Worm (Caenorhabditis elegans): ENCODE measurements around the gene gst-9.
"Not testable (repeated sequence)": the region's sequence is repeated elsewhere in the genome, so short reads cannot be mapped to it uniquely, and the experiment has no call there.

gst-9 gene

DNA sequence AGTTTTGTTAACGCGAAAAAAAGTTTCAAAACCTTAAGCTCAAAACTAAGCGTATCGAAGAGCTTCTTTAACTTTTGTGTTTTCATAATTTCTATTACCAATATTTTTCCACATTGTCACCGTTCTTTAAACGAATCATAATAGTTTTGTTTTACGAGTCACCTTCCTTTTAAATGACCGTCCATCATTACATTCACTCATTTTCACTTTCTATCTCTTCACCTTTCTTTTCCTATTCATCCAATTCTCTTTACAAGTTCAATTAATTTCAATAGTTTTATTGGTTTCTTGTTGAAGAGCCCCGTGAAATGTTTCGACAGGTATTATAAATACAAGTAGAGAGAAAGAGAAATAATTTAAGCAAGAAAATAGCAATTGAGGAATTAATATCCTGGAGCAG lies 19.6 kb upstream of the gst-9 start:
- TF ChIP-seq unc-62 (GFP tag; optimal IDR thresholded peaks at IDR 0.05): no peak

DNA sequence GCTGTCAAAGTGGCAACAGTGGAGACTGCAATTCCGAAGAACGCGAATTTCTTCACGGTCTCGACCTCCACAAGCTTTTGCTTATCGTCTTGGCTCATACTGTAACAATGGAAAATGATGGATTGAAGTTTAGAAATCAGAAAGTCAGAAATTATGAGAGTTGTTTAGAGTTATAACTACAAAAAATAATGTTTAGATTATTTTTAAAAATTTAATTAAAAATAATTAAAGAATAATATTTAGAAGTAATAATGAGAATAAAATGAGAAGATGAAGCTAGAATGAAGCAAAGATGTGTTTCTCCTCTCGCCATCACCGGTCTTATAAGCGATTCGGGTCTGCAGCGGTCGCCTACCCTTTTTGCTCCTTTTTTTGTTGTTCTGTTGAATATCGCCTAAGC lies 18.4 kb upstream of the gst-9 start, which contains the start of gene col-73:
Gene col-73 (minus strand): TSS at position 101 of the 400 bp plus-strand sequence.
- no peak for TF ChIP-seq unc-62 (GFP tag; optimal IDR thresholded peaks at IDR 0.05)

DNA sequence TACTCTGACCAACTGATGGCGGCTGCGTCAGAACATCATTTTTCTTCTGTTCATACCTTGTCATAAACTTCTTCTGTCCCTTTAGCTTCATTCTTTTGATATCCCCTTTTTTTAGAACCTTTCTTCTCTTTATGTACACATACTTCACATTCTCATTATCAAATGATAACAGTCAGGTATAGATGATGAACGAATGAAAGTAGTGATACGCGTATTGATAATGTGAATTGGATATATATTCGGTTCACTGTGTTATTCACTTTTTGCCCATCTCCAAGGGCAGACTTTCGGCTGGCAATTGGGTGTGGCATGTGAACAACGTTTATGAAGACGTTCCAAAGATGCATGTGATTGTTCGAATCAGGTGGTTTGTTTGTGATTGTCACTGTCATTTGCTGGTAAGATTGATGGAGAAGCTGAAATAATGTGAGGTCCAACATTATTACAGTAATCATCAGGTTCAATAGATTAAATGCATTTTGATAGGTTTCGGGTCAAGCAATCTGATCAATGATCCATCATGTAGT lies 17.0 kb upstream of the gst-9 start, which contains the start of gene F11G11.15:
Gene F11G11.15 (plus strand): TSS at position 511 of the 527 bp plus-strand sequence.
- TF ChIP-seq unc-62 (GFP tag; optimal IDR thresholded peaks at IDR 0.05): no peak

DNA sequence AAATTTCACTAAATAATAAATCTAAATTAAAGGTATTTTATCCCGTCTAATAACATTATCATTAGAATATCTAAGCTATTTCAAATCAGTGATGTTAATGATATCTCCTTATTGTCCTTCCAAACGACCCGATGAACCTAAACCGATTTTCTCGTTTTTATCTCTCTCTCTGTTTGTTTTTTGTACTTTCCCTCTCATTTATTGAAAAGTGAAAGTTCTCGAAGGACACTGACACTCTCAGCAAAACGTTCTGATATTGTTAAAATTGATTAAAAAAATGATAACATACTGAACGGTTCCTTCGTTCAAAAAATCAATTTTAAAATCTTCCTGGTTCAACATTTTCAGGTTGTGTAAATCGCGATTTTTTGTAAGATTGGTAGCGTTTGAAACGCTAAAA lies 15.3 kb upstream of the gst-9 start, which contains the start of gene F11G11.13:
Gene F11G11.13 (minus strand): TSS at position 89 of the 400 bp plus-strand sequence.
- TF ChIP-seq unc-62 (GFP tag; optimal IDR thresholded peaks at IDR 0.05): no peak

DNA sequence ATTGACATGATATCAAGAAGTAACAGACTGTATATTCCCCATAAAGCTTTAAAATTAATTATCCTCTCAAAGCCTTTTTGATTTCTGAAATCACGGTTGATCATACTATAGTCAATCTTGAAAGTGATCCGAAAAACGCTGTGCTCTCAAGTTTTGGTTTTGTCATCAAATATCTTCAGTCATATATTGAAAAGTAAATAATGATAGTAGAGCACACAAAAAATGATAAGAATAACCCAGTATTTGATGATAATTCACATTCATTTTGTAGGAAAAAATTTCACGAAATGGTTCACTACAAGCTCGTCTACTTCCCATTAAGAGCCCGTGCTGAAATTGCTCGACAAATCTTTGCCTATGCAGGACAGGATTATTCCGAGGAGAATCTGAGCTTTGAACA lies 11.8 kb upstream of the gst-9 start, which contains the start of gene gst-6:
Gene gst-6 (plus strand): TSS at position 263 of the 400 bp plus-strand sequence.
- no peak for TF ChIP-seq unc-62 (GFP tag; optimal IDR thresholded peaks at IDR 0.05)

DNA sequence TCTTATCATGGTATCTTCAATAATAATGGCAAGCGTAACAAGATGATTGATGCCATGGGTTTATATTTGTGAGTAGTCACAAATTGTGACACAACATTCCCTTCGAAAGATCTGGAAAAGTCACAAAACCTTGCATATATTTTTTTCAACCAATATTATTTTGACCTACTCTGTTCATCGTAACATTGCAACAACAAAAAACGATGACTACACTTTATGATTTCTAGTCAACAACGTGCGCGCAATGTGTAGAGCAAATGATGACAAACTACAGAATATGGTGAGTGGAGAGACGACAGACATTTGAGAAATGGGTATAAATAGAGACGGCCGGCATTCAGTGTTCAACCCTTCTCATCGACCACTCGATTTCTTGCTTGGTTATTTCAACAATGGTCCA lies 9.7 kb upstream of the gst-9 start, which contains the start of gene gst-7:
Gene gst-7 (plus strand): TSS at position 336 of the 400 bp plus-strand sequence.
- no peak for TF ChIP-seq unc-62 (GFP tag; optimal IDR thresholded peaks at IDR 0.05)

DNA sequence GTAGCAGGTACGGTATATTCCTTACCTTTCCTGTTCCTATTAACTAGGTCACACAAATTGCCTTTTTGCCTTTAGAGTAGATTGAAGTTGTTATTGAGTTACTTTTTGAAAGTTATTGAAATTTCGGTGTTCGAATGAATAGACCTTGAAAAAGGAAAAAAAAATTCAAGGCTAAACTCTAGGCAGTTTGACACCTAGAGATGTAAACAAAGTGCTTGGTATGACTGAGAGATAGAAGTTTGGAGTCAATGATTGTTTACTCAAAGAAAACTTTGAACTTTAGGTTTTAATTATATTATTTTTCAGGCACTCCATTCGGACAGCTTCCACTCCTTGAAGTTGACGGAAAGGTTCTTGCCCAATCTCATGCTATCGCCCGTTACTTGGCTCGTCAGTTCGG lies 8.9 kb upstream of the gst-9 start:
- no peak for TF ChIP-seq unc-62 (GFP tag; optimal IDR thresholded peaks at IDR 0.05)

DNA sequence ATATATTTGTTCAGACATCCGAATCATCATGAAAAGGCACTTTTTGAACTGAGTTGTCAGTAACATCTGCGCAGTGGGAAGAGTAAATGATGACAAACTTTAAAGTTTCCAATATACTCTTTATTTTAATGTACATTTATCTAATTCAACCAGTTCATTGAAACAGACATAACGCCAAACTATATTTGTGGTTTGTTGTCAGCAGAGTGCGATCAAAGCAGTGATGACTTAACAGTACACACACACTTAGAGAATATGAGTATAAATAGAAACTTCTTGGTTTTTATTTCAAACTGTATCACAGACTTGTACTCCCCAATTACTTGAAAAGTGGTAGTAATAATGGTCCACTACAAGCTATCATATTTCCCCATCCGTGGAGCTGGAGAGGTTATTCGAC lies 8.0 kb upstream of the gst-9 start, which contains the start of gene gst-8:
Gene gst-8 (plus strand): TSS at position 301 of the 400 bp plus-strand sequence.
- TF ChIP-seq unc-62 (GFP tag; optimal IDR thresholded peaks at IDR 0.05): no peak

DNA sequence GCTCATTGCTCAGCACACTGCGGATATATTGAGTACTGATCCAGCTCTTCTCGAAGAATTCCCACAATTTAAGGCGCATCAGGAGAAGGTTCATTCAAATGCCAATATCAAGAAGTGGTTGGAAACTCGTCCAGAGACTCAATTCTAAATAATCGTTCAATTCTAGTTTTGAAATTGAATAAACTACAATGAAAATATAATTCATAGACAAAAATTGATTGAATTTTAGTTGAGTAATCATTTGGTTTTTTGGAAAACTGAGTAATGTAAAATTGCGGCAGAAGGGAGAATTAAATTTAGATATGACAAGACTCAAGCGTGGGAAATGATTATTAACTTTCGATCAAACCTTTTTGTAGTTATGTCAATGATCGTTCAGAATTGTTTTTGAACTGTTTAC lies 7.0 kb upstream of the gst-9 start:
- TF ChIP-seq unc-62 (GFP tag; optimal IDR thresholded peaks at IDR 0.05): no peak

DNA sequence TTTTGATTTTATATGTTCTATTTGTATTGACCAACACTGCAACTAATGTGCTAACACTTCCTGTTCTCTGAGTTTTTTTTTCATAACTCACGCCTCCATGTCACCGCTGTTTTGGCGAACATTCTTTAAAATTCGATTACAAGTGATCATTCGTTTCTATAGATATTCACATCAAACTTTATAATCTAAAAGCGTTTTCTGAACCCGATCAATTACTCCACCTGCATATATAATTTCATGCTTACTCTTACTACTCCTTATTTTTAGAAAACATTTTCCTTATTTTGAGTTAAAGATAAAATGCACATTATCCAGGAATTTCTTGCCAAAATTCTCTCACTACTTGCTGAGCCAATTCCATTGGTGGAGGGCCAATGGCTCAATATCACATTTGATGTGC lies 5.4 kb upstream of the gst-9 start, which contains the start of gene R05F9.7:
Gene R05F9.7 (plus strand): TSS at position 301 of the 400 bp plus-strand sequence.
- TF ChIP-seq unc-62 (GFP tag; optimal IDR thresholded peaks at IDR 0.05): no peak

DNA sequence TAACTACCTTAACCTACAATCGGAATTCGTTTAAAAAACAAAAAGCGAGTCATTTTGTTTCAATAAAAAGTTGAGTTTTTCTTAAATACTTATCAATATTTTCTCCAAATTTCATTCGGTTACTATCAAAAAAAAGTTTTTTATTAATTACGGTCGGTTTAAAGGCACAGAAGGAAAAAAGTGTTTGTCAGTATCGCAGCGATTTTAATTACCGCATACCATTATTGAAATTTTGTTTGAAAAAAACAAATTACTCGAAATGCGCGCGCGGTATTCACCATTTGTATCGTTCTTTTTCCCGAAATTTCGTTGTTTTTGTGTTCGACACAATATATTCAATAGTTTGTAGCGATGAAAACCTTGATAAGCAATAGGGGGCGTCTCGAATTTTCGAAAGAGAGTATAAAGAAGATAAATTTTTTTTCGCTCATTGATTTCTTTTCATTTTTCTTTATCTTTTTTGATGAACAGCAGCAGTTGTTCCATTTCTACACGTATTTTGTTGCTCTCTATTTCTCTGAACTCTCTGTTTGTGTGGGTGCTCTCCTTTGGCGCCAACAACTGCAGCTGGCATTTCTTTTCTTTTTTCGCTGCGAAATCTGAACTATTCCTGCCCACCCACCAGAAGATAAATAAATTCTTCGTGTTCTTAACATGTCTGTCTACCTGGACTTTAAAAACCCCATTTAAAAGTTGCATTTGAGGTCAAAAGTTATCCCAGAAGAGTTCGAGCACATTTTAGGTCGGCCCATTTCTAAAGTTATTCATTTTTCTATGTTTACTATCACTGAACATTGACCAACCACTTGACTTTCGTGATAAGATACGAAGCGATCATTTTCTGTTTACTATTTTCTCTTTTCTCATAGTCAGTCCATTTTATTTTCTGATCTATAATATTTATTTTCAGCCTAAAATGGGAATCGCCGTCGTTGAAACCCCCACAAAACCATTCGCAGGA lies 2.6 kb upstream of the gst-9 start, which contains the start of gene pgm-1:
Gene pgm-1 (plus strand): TSS at position 911 of the 961 bp plus-strand sequence.
- no peak for TF ChIP-seq unc-62 (GFP tag; optimal IDR thresholded peaks at IDR 0.05)

DNA sequence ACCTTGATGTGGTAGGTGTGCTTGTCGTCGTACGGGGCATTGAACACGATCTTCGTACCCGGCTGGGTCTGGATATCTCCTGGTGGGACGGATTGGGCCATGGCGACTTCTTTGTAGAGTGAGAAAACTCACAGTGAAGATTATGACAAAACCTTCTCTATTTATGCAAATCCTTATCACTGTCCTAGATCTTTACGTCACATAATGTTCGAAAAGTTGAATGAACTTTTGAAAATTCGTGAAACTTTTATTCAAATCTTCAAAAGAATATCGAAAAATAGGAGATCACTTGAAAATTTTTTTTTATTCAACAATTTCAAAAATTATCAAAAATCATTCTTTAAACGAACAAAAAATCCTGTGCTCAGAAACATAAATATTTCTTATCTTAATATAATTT lies 1.2 kb downstream of the gst-9 start, which contains the start of gene msp-33:
Gene msp-33 (minus strand): TSS at position 101 of the 400 bp plus-strand sequence.
- TF ChIP-seq unc-62 (GFP tag; optimal IDR thresholded peaks at IDR 0.05): no peak

DNA sequence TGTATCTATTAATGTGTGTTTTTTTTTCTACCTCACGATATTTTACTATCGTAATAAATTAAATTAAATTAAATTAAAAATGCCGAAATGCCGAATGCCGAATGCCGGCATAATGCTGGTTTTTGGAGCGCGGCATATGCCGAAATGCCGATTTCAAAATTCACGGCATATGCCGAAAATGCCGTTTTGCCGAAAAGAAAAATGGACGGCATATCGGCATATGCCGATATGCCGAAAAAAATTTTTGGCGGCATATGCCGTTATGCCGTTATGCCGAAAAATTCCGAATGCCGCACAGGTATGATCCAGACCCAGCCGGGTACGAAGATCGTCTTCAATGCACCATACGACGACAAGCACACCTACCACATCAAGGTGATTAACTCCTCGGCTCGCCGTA lies 7.1 kb downstream of the gst-9 start, which contains the start of gene msp-32:
Gene msp-32 (plus strand): TSS at position 301 of the 400 bp plus-strand sequence.
- TF ChIP-seq unc-62 (GFP tag; optimal IDR thresholded peaks at IDR 0.05): not testable (repeated sequence)

DNA sequence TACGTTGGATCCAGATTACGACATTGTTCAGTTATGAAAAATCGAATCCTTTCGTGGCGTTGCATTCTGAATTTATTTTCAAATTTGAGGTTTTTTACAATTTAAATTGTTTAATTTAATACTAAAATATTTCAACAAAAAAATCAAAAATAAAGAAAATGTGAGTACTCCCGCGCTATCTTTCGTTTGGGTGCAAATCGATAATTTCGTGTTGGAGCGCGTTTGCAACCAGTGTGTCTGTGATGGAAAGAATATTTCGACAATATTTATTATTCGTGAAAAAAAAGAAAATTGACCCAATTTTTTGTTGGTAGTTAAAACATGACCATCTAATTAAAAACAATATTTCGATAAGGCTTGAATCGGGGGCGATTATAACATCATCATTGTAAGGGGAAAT lies 10.7 kb downstream of the gst-9 start, which contains the start of gene R05F9.9:
Gene R05F9.9 (minus strand): TSS at position 66 of the 400 bp plus-strand sequence.
- TF ChIP-seq unc-62 (GFP tag; optimal IDR thresholded peaks at IDR 0.05): no peak

DNA sequence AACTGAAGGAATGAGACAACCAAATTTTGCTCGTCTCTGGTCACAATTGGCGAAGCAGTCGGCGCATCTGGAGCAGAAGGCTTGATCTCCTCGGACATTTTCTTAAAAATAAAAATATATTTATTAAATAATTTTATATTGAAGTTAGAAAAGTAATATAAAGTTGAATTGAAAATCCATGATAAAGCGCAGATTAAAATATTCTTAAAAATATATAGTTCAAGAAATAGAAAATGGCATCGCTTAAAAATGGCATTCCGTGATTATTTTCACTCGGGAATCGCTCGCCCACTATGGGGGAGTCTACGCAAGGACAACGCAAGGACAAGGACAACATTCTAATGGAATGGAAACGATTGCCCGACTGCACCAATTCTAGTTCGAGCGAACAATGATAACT lies 12.3 kb downstream of the gst-9 start, which contains the start of gene sgt-1:
Gene sgt-1 (minus strand): TSS at position 101 of the 400 bp plus-strand sequence.
- not testable (repeated sequence) for TF ChIP-seq unc-62 (GFP tag; optimal IDR thresholded peaks at IDR 0.05)

DNA sequence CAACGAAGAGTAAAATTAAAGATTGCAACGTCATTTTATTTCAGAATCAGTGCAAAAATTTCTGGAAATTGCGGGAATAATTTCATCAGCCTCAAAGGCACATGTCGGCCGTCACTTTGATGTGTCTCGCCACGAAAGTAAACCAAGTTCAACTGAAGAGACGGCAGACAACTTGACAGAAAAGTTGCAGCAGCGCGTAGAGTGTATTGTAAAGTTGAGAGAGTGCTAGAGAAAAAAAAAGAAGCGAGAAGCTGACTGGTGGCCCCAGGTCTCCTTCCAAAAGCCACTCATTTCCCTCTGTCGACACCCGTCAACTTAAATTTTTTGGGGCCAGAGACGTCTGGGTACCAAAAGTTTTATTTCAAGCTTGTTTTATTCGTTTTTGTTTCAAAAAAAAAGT lies 12.9 kb downstream of the gst-9 start:
- TF ChIP-seq unc-62 (GFP tag; optimal IDR thresholded peaks at IDR 0.05): no peak
